Worm (Caenorhabditis elegans): ENCODE results near the gene H10E21.1.

DNA sequence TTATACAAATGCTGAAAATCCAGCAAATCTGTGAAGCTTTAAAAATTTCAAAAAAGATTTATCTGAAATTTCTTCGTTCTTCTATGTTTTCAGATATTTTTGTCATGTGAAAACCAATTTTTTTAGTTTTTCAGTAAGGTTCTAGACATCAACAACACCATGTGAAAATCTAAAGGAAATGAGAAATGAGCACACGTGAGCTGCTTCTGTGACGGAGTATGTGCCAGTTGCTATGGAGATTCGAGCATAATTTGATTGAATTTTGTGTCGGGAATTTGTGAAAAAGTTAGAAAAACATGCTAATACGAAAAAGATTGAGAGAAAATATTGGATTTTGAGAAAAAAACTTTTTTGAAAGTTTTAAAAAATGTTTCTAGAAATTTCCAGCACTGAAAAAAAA lies 16.0 kb downstream of the H10E21.1 start:
- TF ChIP-seq flh-1 (GFP tag; optimal IDR thresholded peaks at IDR 0.05) (no peak), elt-1 (tag; optimal IDR thresholded peaks at IDR 0.05; ENCODE audit: borderline replicate concordance, insufficient read depth) (no peak), nhr-76 (tag; optimal IDR thresholded peaks at IDR 0.05) (no peak), nhr-28 (tag; optimal IDR thresholded peaks at IDR 0.05) (no peak), pha-4 (tag; optimal IDR thresholded peaks at IDR 0.05) (no peak), snpc-4 (tag; optimal IDR thresholded peaks at IDR 0.05) (no peak), unc-62 (GFP tag; optimal IDR thresholded peaks at IDR 0.05) (no peak)

All from whole organism, mixed stage, embryonic.